Fruit fly (Drosophila melanogaster) whole organism, embryonic: ENCODE measurements around the gene mld.

Source experiments
- Blimp-1 ChIP-seq: fragments of 200-800 bp; sonication (Bioruptor generic); optimal IDR thresholded peaks from 3 replicates; lab custom pipeline; 2018; ENCODE audit warnings: missing biosample characterization, missing genetic modification characterization, mild to moderate bottlenecking, moderate library complexity, missing genetic modification reagents
- CG10209 ChIP-seq: fragments of 200-800 bp; sonication (Bioruptor generic); optimal IDR thresholded peaks from 3 replicates; lab custom pipeline; 2017; ENCODE audit warnings: missing biosample characterization, mild to moderate bottlenecking, missing genetic modification characterization, missing genetic modification reagents
- CG10654 ChIP-seq: fragments of 200-800 bp; sonication (Bioruptor generic); optimal IDR thresholded peaks from 2 replicates; lab custom pipeline; 2016; ENCODE audit warnings: missing biosample characterization, missing genetic modification characterization
- CG11247 ChIP-seq: fragments of 200-800 bp; sonication (Bioruptor generic); IDR thresholded peaks from 2 replicates; pipeline ENCODE4 v1.3.6; 2022; ENCODE audit warnings: missing biosample characterization, missing genetic modification characterization
- CG12219 ChIP-seq: fragments of 200-800 bp; sonication (Bioruptor generic); optimal IDR thresholded peaks from 3 replicates; lab custom pipeline; 2018; ENCODE audit warnings: missing biosample characterization, mild to moderate bottlenecking, missing genetic modification characterization
- CG12236 ChIP-seq: fragments of 200-800 bp; sonication (Bioruptor generic); optimal IDR thresholded peaks from 2 replicates; lab custom pipeline; 2016; ENCODE audit warnings: missing biosample characterization, missing genetic modification characterization
- CG13123 ChIP-seq: fragments of 200-800 bp; sonication (Bioruptor generic); optimal IDR thresholded peaks from 2 replicates; lab custom pipeline; 2016; ENCODE audit warnings: missing biosample characterization, missing genetic modification characterization
- CG17328 ChIP-seq: fragments of 200-800 bp; sonication (Bioruptor generic); IDR thresholded peaks from 2 replicates; pipeline ENCODE4 v1.3.6; 2022; ENCODE audit warnings: missing biosample characterization, missing genetic modification characterization
- CG1792 ChIP-seq: fragments of 200-800 bp; sonication (Bioruptor generic); optimal IDR thresholded peaks from 2 replicates; lab custom pipeline; 2016; ENCODE audit warnings: missing biosample characterization, missing genetic modification characterization
- CG3407 ChIP-seq: fragments of 200-800 bp; sonication (Bioruptor generic); optimal IDR thresholded peaks from 2 replicates; lab custom pipeline; 2018; ENCODE audit warnings: missing biosample characterization, mild to moderate bottlenecking, missing genetic modification characterization
- CG42726 ChIP-seq: fragments of 200-800 bp; sonication (Bioruptor generic); IDR thresholded peaks from 2 replicates; pipeline ENCODE4 v1.3.6; 2022; ENCODE audit warnings: missing biosample characterization, missing genetic modification characterization; ENCODE audit not compliant: partially characterized antibody
- CG5180 ChIP-seq: fragments of 200-800 bp; sonication (Bioruptor generic); optimal IDR thresholded peaks from 3 replicates; lab custom pipeline; 2017; ENCODE audit warnings: missing biosample characterization, missing genetic modification characterization, mild to moderate bottlenecking, moderate library complexity, missing genetic modification reagents
- CG7372 ChIP-seq: fragments of 200-800 bp; sonication (Bioruptor generic); IDR thresholded peaks from 2 replicates; pipeline ENCODE4 v1.3.6; 2022; ENCODE audit warnings: missing biosample characterization, missing genetic modification characterization
- CG7556 ChIP-seq: fragments of 200-800 bp; sonication (Bioruptor generic); optimal IDR thresholded peaks from 2 replicates; lab custom pipeline; 2017; ENCODE audit warnings: missing biosample characterization, mild to moderate bottlenecking, missing genetic modification characterization
- CG7839 ChIP-seq: fragments of 200-800 bp; sonication (Bioruptor generic); optimal IDR thresholded peaks from 3 replicates; lab custom pipeline; 2018; ENCODE audit warnings: missing biosample characterization, mild to moderate bottlenecking, missing genetic modification characterization, moderate library complexity
- CG8924 ChIP-seq: fragments of 200-800 bp; optimal IDR thresholded peaks from 3 replicates; lab custom pipeline; 2019; ENCODE audit warnings: missing biosample characterization, mild to moderate bottlenecking, missing genetic modification characterization, moderate library complexity
- CrebB ChIP-seq: fragments of 200-800 bp; sonication (Bioruptor generic); optimal IDR thresholded peaks from 3 replicates; lab custom pipeline; 2018; ENCODE audit warnings: missing biosample characterization, mild to moderate bottlenecking, missing genetic modification characterization
- Dip2 ChIP-seq: fragments of 200-800 bp; sonication (Bioruptor generic); IDR thresholded peaks from 2 replicates; pipeline ENCODE4 v1.3.6; 2022; ENCODE audit warnings: missing biosample characterization, missing genetic modification characterization
- E2f2 ChIP-seq: fragments of 200-800 bp; sonication (Bioruptor generic); IDR thresholded peaks from 2 replicates; pipeline ENCODE4 v1.3.6; 2022; ENCODE audit warnings: missing biosample characterization, missing genetic modification characterization
- Ets97D ChIP-seq: fragments of 200-800 bp; sonication (Bioruptor generic); optimal IDR thresholded peaks from 3 replicates; lab custom pipeline; 2016; ENCODE audit warnings: missing biosample characterization, missing genetic modification characterization
- Fer2 ChIP-seq: fragments of 200-800 bp; sonication (Bioruptor generic); optimal IDR thresholded peaks from 2 replicates; lab custom pipeline; 2018; ENCODE audit warnings: missing biosample characterization, mild to moderate bottlenecking, missing genetic modification characterization, moderate library complexity
- HHEX ChIP-seq: fragments of 200-800 bp; sonication (Bioruptor generic); optimal IDR thresholded peaks from 3 replicates; lab custom pipeline; 2017; ENCODE audit warnings: missing biosample characterization, mild to moderate bottlenecking, missing genetic modification characterization, missing genetic modification reagents
- HmgZ ChIP-seq: fragments of 200-800 bp; sonication (Bioruptor generic); optimal IDR thresholded peaks from 2 replicates; lab custom pipeline; 2018; ENCODE audit warnings: missing biosample characterization, mild to moderate bottlenecking, missing genetic modification characterization
- Hsf ChIP-seq: fragments of 200-800 bp; sonication (Bioruptor generic); optimal IDR thresholded peaks from 3 replicates; lab custom pipeline; 2016; ENCODE audit warnings: missing biosample characterization, missing genetic modification characterization
- Jarid2 ChIP-seq: fragments of 200-800 bp; sonication (Bioruptor generic); optimal IDR thresholded peaks from 3 replicates; lab custom pipeline; 2017; ENCODE audit warnings: mild to moderate bottlenecking, missing biosample characterization, missing genetic modification reagents, missing genetic modification characterization
- Lhr ChIP-seq: fragments of 200-800 bp; sonication (Bioruptor generic); optimal IDR thresholded peaks from 3 replicates; lab custom pipeline; 2017; ENCODE audit warnings: mild to moderate bottlenecking, missing biosample characterization, missing genetic modification reagents, missing genetic modification characterization
- Max ChIP-seq: fragments of 200-800 bp; sonication (Bioruptor generic); optimal IDR thresholded peaks from 2 replicates; lab custom pipeline; 2016; ENCODE audit warnings: missing biosample characterization, mild to moderate bottlenecking, missing genetic modification characterization
- Med ChIP-seq: fragments of 200-800 bp; sonication (Bioruptor generic); peaks from one replicate; lab custom pipeline; 2016; ENCODE audit warnings: missing biosample characterization, missing genetic modification characterization, mild to moderate bottlenecking, inconsistent platforms, moderate library complexity
- Nf-YB ChIP-seq: fragments of 200-800 bp; sonication (Bioruptor generic); optimal IDR thresholded peaks from 3 replicates; lab custom pipeline; 2019; ENCODE audit warnings: missing biosample characterization, mild to moderate bottlenecking, missing genetic modification characterization, moderate library complexity
- Sin3A ChIP-seq: fragments of >200 bp; optimal IDR thresholded peaks from 2 replicates; lab custom pipeline; 2018
- TFAM ChIP-seq: fragments of 200-800 bp; sonication (Bioruptor generic); optimal IDR thresholded peaks from 2 replicates; lab custom pipeline; 2017; ENCODE audit warnings: missing biosample characterization, missing genetic modification characterization, inconsistent platforms
- Xbp1 ChIP-seq: fragments of 200-800 bp; sonication (Bioruptor generic); optimal IDR thresholded peaks from 3 replicates; lab custom pipeline; 2016; ENCODE audit warnings: missing biosample characterization, mild to moderate bottlenecking, missing genetic modification characterization
- amos ChIP-seq: fragments of 200-800 bp; sonication (Bioruptor generic); IDR thresholded peaks from 2 replicates; pipeline ENCODE4 v1.3.6; 2022; ENCODE audit warnings: missing biosample characterization, missing genetic modification characterization; ENCODE audit not compliant: partially characterized antibody
- bbx ChIP-seq: fragments of 200-800 bp; sonication (Bioruptor generic); IDR thresholded peaks from 2 replicates; pipeline ENCODE4 v1.3.6; 2022; ENCODE audit warnings: missing biosample characterization, missing genetic modification characterization; ENCODE audit not compliant: partially characterized antibody
- emc ChIP-seq: fragments of 200-800 bp; sonication (Bioruptor generic); optimal IDR thresholded peaks from 2 replicates; lab custom pipeline; 2016; ENCODE audit warnings: missing biosample characterization, missing genetic modification characterization
- fd102C ChIP-seq: fragments of 200-800 bp; sonication (Bioruptor generic); optimal IDR thresholded peaks from 2 replicates; lab custom pipeline; 2018; ENCODE audit warnings: missing biosample characterization, mild to moderate bottlenecking, missing genetic modification characterization, moderate library complexity
- ftz-f1 ChIP-seq: fragments of 200-800 bp; sonication (Bioruptor generic); optimal IDR thresholded peaks from 2 replicates; lab custom pipeline; 2016; ENCODE audit warnings: missing biosample characterization, missing genetic modification characterization
- grau ChIP-seq: fragments of 200-800 bp; optimal IDR thresholded peaks from 3 replicates; lab custom pipeline; 2019; ENCODE audit warnings: missing biosample characterization, mild to moderate bottlenecking, missing genetic modification characterization, moderate library complexity
- gsb-n ChIP-seq: fragments of 200-800 bp; sonication (Bioruptor generic); optimal IDR thresholded peaks from 3 replicates; lab custom pipeline; 2018; ENCODE audit warnings: missing biosample characterization, mild to moderate bottlenecking, missing genetic modification characterization
- inv ChIP-seq: fragments of 200-800 bp; sonication (Bioruptor generic); IDR thresholded peaks from 2 replicates; pipeline ENCODE4 v1.3.6; 2022; ENCODE audit warnings: missing biosample characterization, missing genetic modification characterization; ENCODE audit not compliant: partially characterized antibody
- jigr1 ChIP-seq: fragments of 200-800 bp; sonication (Bioruptor generic); IDR thresholded peaks from 3 replicates; pipeline ENCODE4 v1.3.6; 2022; ENCODE audit warnings: missing biosample characterization, missing genetic modification characterization
- kni ChIP-seq: fragments of 200-800 bp; sonication (Bioruptor generic); optimal IDR thresholded peaks from 3 replicates; lab custom pipeline; 2017; ENCODE audit warnings: mild to moderate bottlenecking, missing biosample characterization, missing genetic modification reagents, missing genetic modification characterization
- luna ChIP-seq: fragments of 200-800 bp; sonication (Bioruptor generic); optimal IDR thresholded peaks from 2 replicates; lab custom pipeline; 2016; ENCODE audit warnings: missing biosample characterization, missing genetic modification characterization
- mld ChIP-seq: fragments of 200-800 bp; sonication (Bioruptor generic); IDR thresholded peaks from 3 replicates; pipeline ENCODE4 v1.3.6; 2022; ENCODE audit warnings: missing biosample characterization, missing genetic modification characterization; ENCODE audit not compliant: partially characterized antibody
- onecut ChIP-seq: fragments of 200-800 bp; sonication (Bioruptor generic); IDR thresholded peaks from 2 replicates; pipeline ENCODE4 v1.3.6; 2022; ENCODE audit warnings: missing biosample characterization, missing genetic modification characterization
- pita ChIP-seq: fragments of 200-800 bp; sonication (Bioruptor generic); optimal IDR thresholded peaks from 2 replicates; lab custom pipeline; 2017; ENCODE audit warnings: missing biosample characterization, mild to moderate bottlenecking, missing genetic modification characterization
- sc ChIP-seq, 3 experiments: fragments of >200 bp in 2 of 3; fragments of 200-800 bp in 1 of 3; sonication (Bioruptor generic) in 1 of 3; optimal IDR thresholded peaks; 2 replicates in 2 of 3; 3 replicates in 1 of 3; lab custom pipeline; 2017; ENCODE audit warnings: mild to moderate bottlenecking in 1 of 3, missing biosample characterization in 1 of 3, missing genetic modification characterization in 1 of 3, missing genetic modification reagents in 1 of 3
- sqz ChIP-seq: fragments of 200-800 bp; sonication (Bioruptor generic); optimal IDR thresholded peaks from 3 replicates; lab custom pipeline; 2018; ENCODE audit warnings: missing biosample characterization, mild to moderate bottlenecking, missing genetic modification characterization
- sr ChIP-seq: fragments of 200-800 bp; sonication (Bioruptor generic); IDR thresholded peaks from 3 replicates; pipeline ENCODE4 v1.3.6; 2022; ENCODE audit warnings: missing biosample characterization, missing genetic modification characterization
- usp ChIP-seq: fragments of >200 bp; optimal IDR thresholded peaks from 2 replicates; lab custom pipeline; 2017; ENCODE audit warnings: missing biosample characterization, missing genetic modification characterization

mld gene

dm6 chr3R:24567427-24567771, 18.1 kb upstream of the mld start (continued):
- TF ChIP-seq Ets97D (peak; percentile 73), Xbp1 (GFP tag; lab: Kevin White, UChicago) (peak; percentile 91), CrebB (tag; lab: Kevin White, UChicago) (peak; percentile 64), Sin3A (lab: Kevin White, UChicago) (no peak), Max (GFP tag; lab: Kevin White, UChicago) (peak; percentile 66), CG1792 (peak; percentile 81), gsb-n (tag; lab: Kevin White, UChicago) (peak; percentile 71), bbx (GFP tag; lab: Robert Waterston, UW) (no peak), CG11247 (GFP tag; lab: Robert Waterston, UW) (peak; percentile 85), Nf-YB (peak; percentile 46), onecut (peak; percentile 81), Hsf (GFP tag; lab: Kevin White, UChicago) (peak; percentile 89), luna (peak; percentile 75), CG13123 (GFP tag; lab: Kevin White, UChicago) (peak; percentile 55), CG10654 (peak; percentile 80), CG12219 (peak; percentile 87), fd102C (peak; percentile 21), CG8924 (peak; percentile 84), ftz-f1 (GFP tag; lab: Kevin White, UChicago) (peak; percentile 5), jigr1 (no peak), sqz (GFP tag; lab: Kevin White, UChicago) (peak; percentile 46), sc (optimal IDR thresholded peaks at IDR 0.05; lab: Kevin White, UChicago) (no peak), sc (GFP tag; optimal IDR thresholded peaks at IDR 0.05; lab: Kevin White, UChicago) (peak; percentile 66), Fer2 (tag; lab: Kevin White, UChicago) (peak; percentile 73), CG42726 (GFP tag; lab: Robert Waterston, UW) (no peak), CG12236 (GFP tag; lab: Kevin White, UChicago) (peak; percentile 78), Dip2 (GFP tag; lab: Robert Waterston, UW) (no peak), TFAM (GFP tag; lab: Kevin White, UChicago) (no peak), Lhr (peak; percentile 38), kni (GFP tag; lab: Kevin White, UChicago) (no peak), CG5180 (GFP tag; lab: Kevin White, UChicago) (peak; percentile 79), Jarid2 (GFP tag; lab: Kevin White, UChicago) (peak; percentile 59), emc (GFP tag; lab: Kevin White, UChicago) (peak; percentile 74), grau (tag; lab: Kevin White, UChicago) (peak; percentile 87), usp (GFP tag; lab: Kevin White, UChicago) (no peak), CG7372 (GFP tag; lab: Robert Waterston, UW) (peak; percentile 83), HmgZ (tag; lab: Kevin White, UChicago) (peak; percentile 79), CG7556 (GFP tag; lab: Kevin White, UChicago) (peak; percentile 83), sr (GFP tag; lab: Robert Waterston, UW) (peak; percentile 68; the same call in 1 of the 3 replicates), CG17328 (GFP tag; lab: Robert Waterston, UW) (peak; percentile 91), pita (GFP tag; lab: Kevin White, UChicago) (no peak), CG10209 (GFP tag; lab: Kevin White, UChicago) (peak; percentile 88), mld (GFP tag; lab: Robert Waterston, UW) (no peak), Blimp-1 (peak; percentile 83), HHEX (GFP tag; lab: Kevin White, UChicago) (peak; percentile 90), inv (GFP tag; lab: Robert Waterston, UW) (no peak), Med (GFP tag; lab: Kevin White, UChicago) (peak; percentile 99), CG3407 (GFP tag; lab: Kevin White, UChicago) (peak; percentile 59), CG7839 (peak; percentile 90), E2f2 (peak; percentile 69), amos (no peak)
